Worm (Caenorhabditis elegans) whole organism, L4 larva: ENCODE measurements around the gene lact-8.

Experiments used
- D1046.2 ChIP-seq: fragments of 200-800 bp; sonication (Bioruptor generic); IDR thresholded peaks from 2 replicates; pipeline ENCODE4 v1.3.6; 2022; ENCODE audit warnings: missing genetic modification characterization, missing compliant biosample characterization
- F10B5.3 ChIP-seq: sonication (generic microtip); optimal IDR thresholded peaks from 2 replicates; lab custom pipeline; 2016; ENCODE audit warnings: mild to moderate bottlenecking, missing genetic modification characterization, missing compliant biosample characterization
- F49E8.2 ChIP-seq: sonication (generic microtip); optimal IDR thresholded peaks from 2 replicates; lab custom pipeline; 2016; ENCODE audit warnings: missing compliant biosample characterization, mild to moderate bottlenecking, missing genetic modification characterization, borderline replicate concordance
- T26A8.4 ChIP-seq: fragments of 200-800 bp; sonication (Bioruptor generic); IDR thresholded peaks from 2 replicates; pipeline ENCODE4 v1.3.6; 2022; ENCODE audit warnings: missing genetic modification characterization, missing compliant biosample characterization
- ZK337.2 ChIP-seq: fragments of 200-800 bp; sonication (Bioruptor generic); IDR thresholded peaks from 2 replicates; pipeline ENCODE4 v1.3.6; 2022; ENCODE audit warnings: missing genetic modification reagents, missing genetic modification characterization, missing compliant biosample characterization
- aha-1 ChIP-seq: fragments of 150-350 bp; peaks from one replicate; lab custom pipeline; 2014; ENCODE audit warnings: missing biosample characterization, missing genetic modification characterization
- attf-4 ChIP-seq: sonication (generic microtip); optimal IDR thresholded peaks from 3 replicates; lab custom pipeline; 2017; ENCODE audit warnings: missing biosample characterization, missing genetic modification characterization
- ceh-20 ChIP-seq: fragments of 200-800 bp; sonication (Bioruptor generic); IDR thresholded peaks from 2 replicates; pipeline ENCODE4 v1.3.6; 2022; ENCODE audit warnings: missing genetic modification reagents, missing genetic modification characterization, missing compliant biosample characterization
- daf-16 ChIP-seq, 3 experiments: sonication (generic microtip); optimal IDR thresholded peaks; 2 replicates each; lab custom pipeline; 2016 to 2017; ENCODE audit warnings: missing genetic modification characterization in 3 of 3, missing genetic modification reagents in 3 of 3, mild to moderate bottlenecking in 2 of 3, missing compliant biosample characterization in 2 of 3, missing biosample characterization in 1 of 3, moderate library complexity in 1 of 3
- daf-8 ChIP-seq: fragments of 200-800 bp; sonication (Bioruptor generic); IDR thresholded peaks from 2 replicates; pipeline ENCODE4 v1.3.6; 2022; ENCODE audit warnings: missing genetic modification characterization, missing compliant biosample characterization
- dmd-6 ChIP-seq: fragments of 200-800 bp; sonication (Bioruptor generic); IDR thresholded peaks from 2 replicates; pipeline ENCODE4 v1.3.6; 2022; ENCODE audit warnings: missing genetic modification reagents, missing genetic modification characterization, missing compliant biosample characterization
- dve-1 ChIP-seq: sonication (generic microtip); optimal IDR thresholded peaks from 2 replicates; lab custom pipeline; 2017; ENCODE audit warnings: antibody characterized with exemption, mild to moderate bottlenecking, missing genetic modification characterization, missing compliant biosample characterization; ENCODE audit not compliant: insufficient read depth
- egl-27 ChIP-seq: sonication (generic microtip); optimal IDR thresholded peaks from 3 replicates; lab custom pipeline; 2017; ENCODE audit warnings: missing biosample characterization, missing genetic modification reagents, missing genetic modification characterization
- hlh-11 ChIP-seq: fragments of 200-800 bp; sonication (Bioruptor generic); optimal IDR thresholded peaks from 2 replicates; lab custom pipeline; 2018; ENCODE audit warnings: mild to moderate bottlenecking, missing genetic modification characterization, missing compliant biosample characterization
- hlh-30 ChIP-seq: sonication (generic microtip); optimal IDR thresholded peaks from 2 replicates; lab custom pipeline; 2017; ENCODE audit warnings: antibody characterized with exemption, mild to moderate bottlenecking, missing genetic modification characterization, missing compliant biosample characterization; ENCODE audit not compliant: insufficient read depth
- hmg-1.1 ChIP-seq: fragments of 200-800 bp; sonication (Bioruptor generic); IDR thresholded peaks from 2 replicates; pipeline ENCODE4 v1.3.6; 2022; ENCODE audit warnings: missing genetic modification reagents, missing genetic modification characterization, missing compliant biosample characterization
- jun-1 ChIP-seq: fragments of 150-350 bp; optimal IDR thresholded peaks from 2 replicates; lab custom pipeline; 2014; ENCODE audit warnings: missing biosample characterization, missing genetic modification reagents, missing genetic modification characterization
- lin-39 ChIP-seq: fragments of 150-350 bp; optimal IDR thresholded peaks from 2 replicates; lab custom pipeline; 2014; ENCODE audit warnings: missing biosample characterization, missing genetic modification reagents, missing genetic modification characterization
- madf-5 ChIP-seq, 2 experiments: fragments of 200-800 bp; sonication (Bioruptor generic); IDR thresholded peaks; 2 replicates each; pipeline ENCODE4 v1.3.6; 2022; ENCODE audit warnings: missing compliant biosample characterization in 2 of 2, missing genetic modification characterization in 2 of 2
- mdl-1 ChIP-seq, 2 experiments: fragments of 150-350 bp in 1 of 2; sonication (generic microtip) in 1 of 2; optimal IDR thresholded peaks; 2 replicates each; lab custom pipeline; 2014 to 2017; ENCODE audit warnings: missing biosample characterization in 2 of 2, missing genetic modification characterization in 2 of 2
- mdt-29 ChIP-seq: fragments of 200-800 bp; sonication (Bioruptor generic); IDR thresholded peaks from 2 replicates; pipeline ENCODE4 v1.3.6; 2022; ENCODE audit warnings: missing genetic modification reagents, missing genetic modification characterization, missing compliant biosample characterization
- mxl-2 ChIP-seq: fragments of 200-800 bp; sonication (Bioruptor generic); conservative IDR thresholded peaks from 2 replicates; pipeline ENCODE4 v1.3.6; 2022; ENCODE audit warnings: missing genetic modification reagents, missing genetic modification characterization, missing compliant biosample characterization
- mxl-3 ChIP-seq: fragments of 200-800 bp; sonication (Bioruptor generic); optimal IDR thresholded peaks from 2 replicates; lab custom pipeline; 2018; ENCODE audit warnings: mild to moderate bottlenecking, missing genetic modification characterization, missing compliant biosample characterization
- nhr-237 ChIP-seq: sonication (generic microtip); optimal IDR thresholded peaks from 2 replicates; lab custom pipeline; 2017; ENCODE audit warnings: missing biosample characterization, missing genetic modification characterization
- nhr-28 ChIP-seq: fragments of 150-350 bp; optimal IDR thresholded peaks from 2 replicates; lab custom pipeline; 2014; ENCODE audit warnings: missing biosample characterization, missing genetic modification characterization
- nhr-41 ChIP-seq: fragments of 200-800 bp; sonication (Bioruptor generic); IDR thresholded peaks from 2 replicates; pipeline ENCODE4 v1.3.6; 2022; ENCODE audit warnings: missing genetic modification reagents, missing genetic modification characterization, missing compliant biosample characterization
- nhr-42 ChIP-seq: fragments of 200-800 bp; sonication (Bioruptor generic); IDR thresholded peaks from 2 replicates; pipeline ENCODE4 v1.3.6; 2022; ENCODE audit warnings: missing genetic modification characterization, missing compliant biosample characterization
- nhr-48 ChIP-seq: sonication (generic microtip); optimal IDR thresholded peaks from 2 replicates; lab custom pipeline; 2016; ENCODE audit warnings: mild to moderate bottlenecking, missing genetic modification characterization, missing compliant biosample characterization
- nhr-6 ChIP-seq: fragments of 150-350 bp; optimal IDR thresholded peaks from 2 replicates; lab custom pipeline; 2014; ENCODE audit warnings: missing biosample characterization, missing genetic modification characterization
- nhr-77 ChIP-seq: fragments of 150-350 bp; optimal IDR thresholded peaks from 2 replicates; lab custom pipeline; 2014; ENCODE audit warnings: missing biosample characterization, missing genetic modification characterization
- pha-4 ChIP-seq, 2 experiments: fragments of 150-350 bp in 1 of 2; fragments of 200-800 bp in 1 of 2; sonication (Bioruptor generic) in 1 of 2; IDR thresholded peaks in 1 of 2; optimal IDR thresholded peaks in 1 of 2; 2 replicates each; pipeline versions ENCODE4 v1.3.6 to Lab custom; 2014 to 2022; ENCODE audit warnings: missing genetic modification characterization in 2 of 2, missing genetic modification reagents in 2 of 2, missing biosample characterization in 1 of 2, missing compliant biosample characterization in 1 of 2
- php-3 ChIP-seq: fragments of 200-800 bp; sonication (Bioruptor generic); IDR thresholded peaks from 2 replicates; pipeline ENCODE4 v1.3.6; 2022; ENCODE audit warnings: missing genetic modification reagents, missing genetic modification characterization, missing compliant biosample characterization
- pqm-1 ChIP-seq: sonication (generic microtip); optimal IDR thresholded peaks from 2 replicates; lab custom pipeline; 2017; ENCODE audit warnings: missing biosample characterization, missing genetic modification characterization
- rbr-2 ChIP-seq: sonication (generic microtip); optimal IDR thresholded peaks from 2 replicates; lab custom pipeline; 2016; ENCODE audit warnings: missing genotype, missing genetic modification characterization, missing compliant biosample characterization
- snpc-4 ChIP-seq: fragments of 150-350 bp; optimal IDR thresholded peaks from 2 replicates; lab custom pipeline; 2014; ENCODE audit warnings: missing biosample characterization, missing genetic modification characterization
- spr-1 ChIP-seq: sonication (generic microtip); optimal IDR thresholded peaks from 2 replicates; lab custom pipeline; 2016; ENCODE audit warnings: mild to moderate bottlenecking, missing genetic modification characterization, missing compliant biosample characterization
- tra-1 ChIP-seq: fragments of 200-800 bp; sonication (Bioruptor generic); IDR thresholded peaks from 2 replicates; pipeline ENCODE4 v1.3.6; 2022; ENCODE audit warnings: missing genetic modification reagents, missing genetic modification characterization, missing compliant biosample characterization
- unc-130 ChIP-seq: sonication (generic microtip); optimal IDR thresholded peaks from 2 replicates; lab custom pipeline; 2016; ENCODE audit warnings: missing genetic modification reagents, missing genetic modification characterization, missing compliant biosample characterization
- unc-62 ChIP-seq, 3 experiments: fragments of 150-350 bp in 1 of 3; sonication (generic microtip); optimal IDR thresholded peaks in 2 of 3; peaks in 1 of 3; 1 replicate in 1 of 3; 2 replicates in 2 of 3; lab custom pipeline; 2014 to 2017; ENCODE audit warnings: missing biosample characterization in 3 of 3, missing genetic modification characterization in 3 of 3, missing genetic modification reagents in 3 of 3, missing genotype in 1 of 3
- zfp-2 ChIP-seq: sonication (generic microtip); optimal IDR thresholded peaks from 2 replicates; lab custom pipeline; 2016; ENCODE audit warnings: mild to moderate bottlenecking, missing genetic modification characterization, missing compliant biosample characterization
- zfp-3 ChIP-seq: fragments of 200-800 bp; sonication (Bioruptor generic); conservative IDR thresholded peaks from 2 replicates; pipeline ENCODE4 v1.3.6; 2022; ENCODE audit warnings: missing genetic modification reagents, missing genetic modification characterization, missing compliant biosample characterization
- zip-11 ChIP-seq: fragments of 200-800 bp; sonication (Bioruptor generic); IDR thresholded peaks from 2 replicates; pipeline ENCODE4 v1.3.6; 2022; ENCODE audit warnings: missing genetic modification characterization, missing compliant biosample characterization

The lact-8 gene

ce11 chrV:11095873-11096272 lies 2.5 kb upstream of the lact-8 start, which contains the start of gene Y42A5A.3:
Gene Y42A5A.3, minus strand, starts transcription at chrV:11095973.
- TF ChIP-seq aha-1 (tag; lab: Kevin White, UChicago) (no peak), nhr-28 (tag; lab: Kevin White, UChicago) (no peak), F10B5.3 (tag; lab: Kevin White, UChicago) (no peak), unc-130 (GFP tag; lab: Kevin White, UChicago) (no peak), nhr-6 (tag; lab: Kevin White, UChicago) (no peak), daf-16 (GFP tag; optimal IDR thresholded peaks at IDR 0.05; lab: Kevin White, UChicago) (no peak), daf-16 (tag; optimal IDR thresholded peaks at IDR 0.05; lab: Kevin White, UChicago) (no peak), nhr-42 (GFP tag; lab: Robert Waterston, UW) (no peak), egl-27 (tag; lab: Kevin White, UChicago) (no peak), pha-4 (GFP tag; IDR thresholded peaks at IDR 0.05; lab: Robert Waterston, UW) (no peak), pha-4 (tag; optimal IDR thresholded peaks at IDR 0.05; lab: Kevin White, UChicago) (no peak), nhr-77 (tag; lab: Kevin White, UChicago) (no peak), zfp-3 (GFP tag; lab: Robert Waterston, UW) (no peak)

ce11 chrV:11094698-11095097 lies 1.3 kb upstream of the lact-8 start:
- TF ChIP-seq zfp-3 (GFP tag; lab: Robert Waterston, UW) (no peak), spr-1 (tag; lab: Kevin White, UChicago) (no peak), snpc-4 (tag; lab: Kevin White, UChicago) (no peak), nhr-41 (GFP tag; lab: Robert Waterston, UW) (no peak), T26A8.4 (GFP tag; lab: Robert Waterston, UW) (0 out of 2 replicates have a peak, but pooled peaks have one; percentile 26), hlh-30 (tag; lab: Kevin White, UChicago) (peak; percentile 77), php-3 (GFP tag; lab: Robert Waterston, UW) (no peak), dve-1 (peak; percentile 18), ceh-20 (GFP tag; lab: Robert Waterston, UW) (peak; percentile 32; the same call in 1 of the 2 replicates), D1046.2 (GFP tag; lab: Robert Waterston, UW) (no peak), F49E8.2 (tag; lab: Kevin White, UChicago) (no peak), hmg-1.1 (GFP tag; lab: Robert Waterston, UW) (no peak), pqm-1 (tag; lab: Kevin White, UChicago) (no peak), zfp-2 (tag; lab: Kevin White, UChicago) (no peak), mxl-3 (GFP tag; lab: Kevin White, UChicago) (peak; percentile 73), mxl-2 (GFP tag; lab: Robert Waterston, UW) (peak; percentile 83), nhr-6 (tag; lab: Kevin White, UChicago) (peak; percentile 26), mdl-1 (tag; optimal IDR thresholded peaks at IDR 0.05; lab: Kevin White, UChicago) (peak in 1 of 2 experiments; percentile 26), madf-5 (GFP tag; IDR thresholded peaks at IDR 0.05; lab: Robert Waterston, UW) (no peak), nhr-237 (tag; lab: Kevin White, UChicago) (no peak), dmd-6 (GFP tag; lab: Robert Waterston, UW) (peak; percentile 60), unc-62 (GFP tag; optimal IDR thresholded peaks at IDR 0.05 in 1 of 2; lab: Kevin White, UChicago) (peak in 1 of 2 experiments; percentile 73), unc-62 (tag; optimal IDR thresholded peaks at IDR 0.05; lab: Kevin White, UChicago) (no peak), nhr-48 (peak; percentile 70), zip-11 (GFP tag; lab: Robert Waterston, UW) (no peak), hlh-11 (peak; percentile 34)
- TF ChIP-seq, all 104 proteins: peak for 12

ce11 chrV:11087519-11087998 lies 5.8 kb downstream of the lact-8 start, which contains the start of gene Y42A5A.1:
Gene Y42A5A.1, plus strand, starts transcription at chrV:11087948.
- TF ChIP-seq daf-8 (GFP tag; lab: Robert Waterston, UW), result no peak
- no peak for TF ChIP-seq D1046.2 (GFP tag; lab: Robert Waterston, UW)
- no peak for TF ChIP-seq ceh-20 (GFP tag; lab: Robert Waterston, UW)
- TF ChIP-seq lin-39, result no peak
- TF ChIP-seq tra-1 (GFP tag; lab: Robert Waterston, UW), result no peak
- TF ChIP-seq ZK337.2 (GFP tag; lab: Robert Waterston, UW), result no peak
- TF ChIP-seq zip-11 (GFP tag; lab: Robert Waterston, UW), result no peak
- TF ChIP-seq attf-4, result no peak
- TF ChIP-seq jun-1 (tag; lab: Kevin White, UChicago), result no peak
- TF ChIP-seq zfp-2 (tag; lab: Kevin White, UChicago), result no peak
- no peak for TF ChIP-seq nhr-42 (GFP tag; lab: Robert Waterston, UW)
- TF ChIP-seq unc-62 (GFP tag; optimal IDR thresholded peaks at IDR 0.05 in 1 of 2; lab: Kevin White, UChicago), result no peak
- TF ChIP-seq unc-62 (tag; optimal IDR thresholded peaks at IDR 0.05; lab: Kevin White, UChicago), result no peak
- no peak for TF ChIP-seq mdt-29 (GFP tag; lab: Robert Waterston, UW)
- TF ChIP-seq rbr-2 (tag; lab: Kevin White, UChicago), result no peak
